1 worm cellular context compared by ENCODE assay signal in the genomic region with DNA sequence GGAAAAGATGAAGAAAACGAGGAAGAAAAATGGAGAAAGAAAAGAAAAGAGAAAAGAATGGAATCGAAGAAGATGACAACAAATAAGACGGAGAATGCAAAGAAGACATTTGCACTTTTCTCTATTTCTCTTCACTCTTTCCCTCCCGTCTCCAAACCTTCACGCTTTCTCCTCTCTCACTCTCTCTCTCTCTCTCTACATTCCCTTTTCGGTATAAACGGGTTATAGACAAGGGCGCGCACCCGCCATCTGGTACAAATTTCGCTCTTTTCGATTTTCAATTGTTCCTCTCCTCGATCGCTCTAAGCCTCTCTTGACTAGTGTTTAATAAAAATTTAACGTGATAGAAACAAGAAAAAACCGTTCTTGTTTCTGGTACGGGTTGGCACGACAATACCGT.
TF ChIP-seq lines count a peak whose summit lies in the region.

No protein-coding gene starts in this region.

TF ChIP-seq in whole organism, L1 larva, 84 proteins besides CTCF, POLR2A, EP300 and RAD21 (continued from another document):
- TF ChIP-seq aly-2 (tag; optimal IDR thresholded peaks at IDR 0.05; lab: Kevin White, UChicago) (no peak), xbp-1 (tag; optimal IDR thresholded peaks at IDR 0.05; lab: Kevin White, UChicago) (peak; percentile 45), nhr-28 (tag; optimal IDR thresholded peaks at IDR 0.05; lab: Kevin White, UChicago) (no peak), lin-39 (tag; optimal IDR thresholded peaks at IDR 0.05; lab: Kevin White, UChicago) (no peak), nhr-19 (GFP tag; conservative IDR thresholded peaks at IDR 0.05; lab: Robert Waterston, UW) (peak; percentile 57), fkh-8 (tag; optimal IDR thresholded peaks at IDR 0.05; lab: Kevin White, UChicago) (no peak), ztf-4 (tag; optimal IDR thresholded peaks at IDR 0.05; lab: Kevin White, UChicago) (peak; percentile 64), sup-37 (GFP tag; optimal IDR thresholded peaks at IDR 0.05; lab: Kevin White, UChicago) (no peak), nhr-237 (tag; optimal IDR thresholded peaks at IDR 0.05; lab: Kevin White, UChicago) (peak; percentile 43), lin-13 (GFP tag; optimal IDR thresholded peaks at IDR 0.05; lab: Kevin White, UChicago) (peak; percentile 58), mdl-1 (tag; optimal IDR thresholded peaks at IDR 0.05; lab: Kevin White, UChicago) (peak in 1 of 2 experiments; percentile 72), pag-3 (tag; optimal IDR thresholded peaks at IDR 0.05; lab: Kevin White, UChicago; ENCODE audit: borderline replicate concordance, insufficient read depth) (no peak), dsc-1 (tag; optimal IDR thresholded peaks at IDR 0.05; lab: Kevin White, UChicago) (peak; percentile 72), skn-1 (tag; optimal IDR thresholded peaks at IDR 0.05; lab: Kevin White, UChicago) (peak; percentile 58), efl-1 (optimal IDR thresholded peaks at IDR 0.05; lab: Kevin White, UChicago) (peak; percentile 48 to 68), efl-1 (GFP tag; optimal IDR thresholded peaks at IDR 0.05 in 1 of 2; lab: Kevin White, UChicago) (peak in 1 of 2 experiments; percentile 92), sptf-1 (tag; optimal IDR thresholded peaks at IDR 0.05; lab: Kevin White, UChicago) (no peak), lin-15B (tag; optimal IDR thresholded peaks at IDR 0.05; lab: Kevin White, UChicago) (no peak), C34B4.2 (tag; optimal IDR thresholded peaks at IDR 0.05; lab: Kevin White, UChicago) (no peak), fkh-4 (tag; optimal IDR thresholded peaks at IDR 0.05; lab: Kevin White, UChicago; ENCODE audit: borderline replicate concordance) (no peak), nhr-71 (tag; optimal IDR thresholded peaks at IDR 0.05; lab: Kevin White, UChicago) (peak; percentile 86), fos-1 (tag; optimal IDR thresholded peaks at IDR 0.05; lab: Kevin White, UChicago) (peak; percentile 64), C04F5.9 (tag; optimal IDR thresholded peaks at IDR 0.05; lab: Kevin White, UChicago) (no peak), lin-35 (GFP tag; optimal IDR thresholded peaks at IDR 0.05; lab: Kevin White, UChicago) (peak; percentile 14 to 64)
TF ChIP-seq in whole organism, L1 larva: peak in this region for 43.
